Worm (Caenorhabditis elegans) whole organism, L2 larva: ENCODE measurements around the gene srh-292.

Source experiments
- R02D3.7 ChIP-seq: fragments of 150-350 bp; optimal IDR thresholded peaks from 2 replicates; lab custom pipeline; 2014; ENCODE audit warnings: missing biosample characterization, missing genetic modification characterization
- ceh-82 ChIP-seq: fragments of 150-350 bp; optimal IDR thresholded peaks from 2 replicates; lab custom pipeline; 2014; ENCODE audit warnings: missing biosample characterization, missing genetic modification characterization
- crh-2 ChIP-seq: sonication (generic microtip); optimal IDR thresholded peaks from 2 replicates; lab custom pipeline; 2017; ENCODE audit warnings: missing biosample characterization, missing genetic modification characterization
- egl-27 ChIP-seq: sonication (generic microtip); optimal IDR thresholded peaks from 3 replicates; lab custom pipeline; 2017; ENCODE audit warnings: missing biosample characterization, missing genetic modification reagents, missing genetic modification characterization
- elt-3 ChIP-seq: sonication (generic microtip); optimal IDR thresholded peaks from 2 replicates; lab custom pipeline; 2017; ENCODE audit warnings: missing biosample characterization, missing genetic modification characterization
- lin-13 ChIP-seq: fragments of 150-350 bp; optimal IDR thresholded peaks from 2 replicates; lab custom pipeline; 2014; ENCODE audit warnings: missing biosample characterization, missing genetic modification reagents, missing genetic modification characterization
- mbf-1 ChIP-seq: sonication (generic microtip); optimal IDR thresholded peaks from 2 replicates; lab custom pipeline; 2017; ENCODE audit warnings: missing biosample characterization, missing genetic modification characterization
- nhr-25 ChIP-seq: fragments of 150-350 bp; sonication (generic microtip); optimal IDR thresholded peaks from 3 replicates; lab custom pipeline; 2014; ENCODE audit warnings: missing biosample characterization, missing genetic modification characterization
- peb-1 ChIP-seq: fragments of 150-350 bp; optimal IDR thresholded peaks from 2 replicates; lab custom pipeline; 2014; ENCODE audit warnings: missing biosample characterization, missing genetic modification characterization
- skn-1 ChIP-seq: sonication (generic microtip); optimal IDR thresholded peaks from 2 replicates; lab custom pipeline; 2017; ENCODE audit warnings: missing biosample characterization, missing genetic modification characterization
- snpc-4 ChIP-seq: fragments of 150-350 bp; optimal IDR thresholded peaks from 2 replicates; lab custom pipeline; 2014; ENCODE audit warnings: missing biosample characterization, missing genetic modification characterization
- unc-39 ChIP-seq: fragments of 150-350 bp; optimal IDR thresholded peaks from 2 replicates; lab custom pipeline; 2014; ENCODE audit warnings: missing biosample characterization, missing genetic modification characterization
- zag-1 ChIP-seq: fragments of 150-350 bp; optimal IDR thresholded peaks from 2 replicates; lab custom pipeline; 2014; ENCODE audit warnings: missing biosample characterization, missing genetic modification characterization
- ztf-11 ChIP-seq: sonication (generic microtip); optimal IDR thresholded peaks from 2 replicates; lab custom pipeline; 2017; ENCODE audit warnings: missing biosample characterization, missing genetic modification characterization

ce11 chrV:17798789-17799188, 3.8 kb upstream of the srh-292 start, which contains the start of gene srx-18:
- TF ChIP-seq zag-1 (tag; lab: Kevin White, UChicago) (no peak), mbf-1 (tag; lab: Kevin White, UChicago) (no peak), egl-27 (tag; lab: Kevin White, UChicago) (no peak), unc-39 (tag; lab: Kevin White, UChicago) (no peak), peb-1 (tag; lab: Kevin White, UChicago) (no peak), ztf-11 (no peak), nhr-25 (tag; lab: Kevin White, UChicago) (no peak), skn-1 (tag; lab: Kevin White, UChicago) (no peak), snpc-4 (tag; lab: Kevin White, UChicago) (no peak), lin-13 (GFP tag; lab: Kevin White, UChicago) (no peak), crh-2 (no peak), elt-3 (no peak), ceh-82 (tag; lab: Kevin White, UChicago) (no peak), R02D3.7 (no peak)
